Worm (Caenorhabditis elegans): Measurements from ENCODE around the gene gpdh-2.

gpdh-2 gene

DNA sequence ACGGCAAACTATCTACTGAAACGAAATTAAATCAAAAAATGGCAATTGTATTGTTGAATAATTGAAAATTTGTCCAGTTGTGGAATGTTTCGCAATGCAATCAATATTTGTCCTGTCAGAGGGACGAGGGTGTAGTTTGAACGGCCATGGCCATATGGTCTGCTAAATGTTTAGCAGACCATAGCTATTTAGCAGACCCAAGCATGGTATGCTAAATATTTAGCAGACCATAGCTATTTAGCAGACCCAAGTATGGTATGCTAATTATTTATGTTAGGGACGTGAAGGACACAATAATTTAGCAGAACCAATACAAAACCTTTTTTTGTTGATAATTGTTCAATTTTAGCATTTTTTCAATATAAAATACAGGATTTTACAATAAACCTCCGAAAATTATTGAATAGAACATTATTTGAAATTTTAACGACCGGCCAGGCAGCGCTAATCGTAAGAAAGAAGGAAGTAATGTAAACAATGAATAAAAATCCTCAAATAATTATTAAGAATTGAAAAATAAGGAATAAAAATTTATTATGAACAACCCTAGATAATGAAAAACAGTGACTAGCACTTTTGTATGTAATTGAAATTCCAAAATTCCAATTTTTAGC is 53.9 kb downstream of the gpdh-2 start, which contains the start of gene riok-3:
Gene riok-3, minus strand, starts transcription at position 15 of the 614 bp plus-strand sequence.
- TF ChIP-seq unc-62 (GFP tag; optimal IDR thresholded peaks at IDR 0.05): no peak
